Worm (Caenorhabditis elegans) whole organism, L4/young adult: Measurements from ENCODE around the gene ceh-62.

ENCODE experiments used
- W03F9.2 ChIP-seq: fragments of 150-350 bp; optimal IDR thresholded peaks from 2 replicates; lab custom pipeline; 2014; ENCODE audit warnings: missing biosample characterization, missing genetic modification characterization
- dao-5 ChIP-seq: sonication (generic microtip); optimal IDR thresholded peaks from 2 replicates; lab custom pipeline; 2016; ENCODE audit warnings: missing genotype, missing genetic modification characterization, moderate library complexity, missing compliant biosample characterization
- him-1 ChIP-seq: sonication (generic microtip); optimal IDR thresholded peaks from 2 replicates; lab custom pipeline; 2016; ENCODE audit warnings: missing genotype, missing genetic modification reagents, missing genetic modification characterization, missing compliant biosample characterization

ceh-62 gene

ce11 chrII:10829572-10829971, 24.0 kb downstream of the ceh-62 start:
- no peak for TF ChIP-seq dao-5 (tag; lab: Kevin White, UChicago)
- no peak for TF ChIP-seq him-1 (tag; lab: Kevin White, UChicago)
- no peak for TF ChIP-seq W03F9.2 (tag; lab: Kevin White, UChicago)

ce11 chrII:10834717-10835116, 29.2 kb downstream of the ceh-62 start:
- TF ChIP-seq W03F9.2 (tag; lab: Kevin White, UChicago), result no peak
- no peak for TF ChIP-seq him-1 (tag; lab: Kevin White, UChicago)
- no peak for TF ChIP-seq dao-5 (tag; lab: Kevin White, UChicago)

- TF ChIP-seq dao-5 (tag; lab: Kevin White, UChicago) (no peak), W03F9.2 (tag; lab: Kevin White, UChicago) (no peak), him-1 (tag; lab: Kevin White, UChicago) (no peak)
Observed at ce11 chrII:10838550-10838949, 33.0 kb downstream of the ceh-62 start.

ce11 chrII:10840067-10840466, 34.5 kb downstream of the ceh-62 start:
- TF ChIP-seq dao-5 (tag; lab: Kevin White, UChicago), result peak; percentile 92
- TF ChIP-seq W03F9.2 (tag; lab: Kevin White, UChicago), result peak; percentile 57
- peak; percentile 95 for TF ChIP-seq him-1 (tag; lab: Kevin White, UChicago)

- no peak for TF ChIP-seq W03F9.2 (tag; lab: Kevin White, UChicago)
- no peak for TF ChIP-seq dao-5 (tag; lab: Kevin White, UChicago)
- no peak for TF ChIP-seq him-1 (tag; lab: Kevin White, UChicago)
Observed at ce11 chrII:10843527-10843926, 38.0 kb downstream of the ceh-62 start, which contains the start of gene M106.8. Gene M106.8 (minus strand): TSS chrII:10843627.

ce11 chrII:10847057-10847456, 41.5 kb downstream of the ceh-62 start:
- no peak for TF ChIP-seq dao-5 (tag; lab: Kevin White, UChicago)
- TF ChIP-seq him-1 (tag; lab: Kevin White, UChicago), result no peak

ce11 chrII:10849903-10850302, 44.4 kb downstream of the ceh-62 start, which contains the start of gene M106.2:
Gene M106.2 (minus strand): TSS chrII:10850003.
- TF ChIP-seq him-1 (tag; lab: Kevin White, UChicago) (no peak), dao-5 (tag; lab: Kevin White, UChicago) (no peak), W03F9.2 (tag; lab: Kevin White, UChicago) (no peak)

ce11 chrII:10851110-10851509, 45.6 kb downstream of the ceh-62 start:
- TF ChIP-seq dao-5 (tag; lab: Kevin White, UChicago), result no peak
- TF ChIP-seq him-1 (tag; lab: Kevin White, UChicago), result no peak
- no peak for TF ChIP-seq W03F9.2 (tag; lab: Kevin White, UChicago)

- no peak for TF ChIP-seq W03F9.2 (tag; lab: Kevin White, UChicago)
- no peak for TF ChIP-seq him-1 (tag; lab: Kevin White, UChicago)
- no peak for TF ChIP-seq dao-5 (tag; lab: Kevin White, UChicago)
Observed at ce11 chrII:10852880-10853279, 47.3 kb downstream of the ceh-62 start.

- no peak for TF ChIP-seq W03F9.2 (tag; lab: Kevin White, UChicago)
- TF ChIP-seq him-1 (tag; lab: Kevin White, UChicago), result no peak
- no peak for TF ChIP-seq dao-5 (tag; lab: Kevin White, UChicago)
Observed at ce11 chrII:10857077-10857476, 51.5 kb downstream of the ceh-62 start, which contains the start of gene M106.7. Gene M106.7 (minus strand): TSS chrII:10857177.
